Fruit fly (Drosophila melanogaster): ENCODE results near the gene X11Lbeta.

The X11Lbeta gene

DNA sequence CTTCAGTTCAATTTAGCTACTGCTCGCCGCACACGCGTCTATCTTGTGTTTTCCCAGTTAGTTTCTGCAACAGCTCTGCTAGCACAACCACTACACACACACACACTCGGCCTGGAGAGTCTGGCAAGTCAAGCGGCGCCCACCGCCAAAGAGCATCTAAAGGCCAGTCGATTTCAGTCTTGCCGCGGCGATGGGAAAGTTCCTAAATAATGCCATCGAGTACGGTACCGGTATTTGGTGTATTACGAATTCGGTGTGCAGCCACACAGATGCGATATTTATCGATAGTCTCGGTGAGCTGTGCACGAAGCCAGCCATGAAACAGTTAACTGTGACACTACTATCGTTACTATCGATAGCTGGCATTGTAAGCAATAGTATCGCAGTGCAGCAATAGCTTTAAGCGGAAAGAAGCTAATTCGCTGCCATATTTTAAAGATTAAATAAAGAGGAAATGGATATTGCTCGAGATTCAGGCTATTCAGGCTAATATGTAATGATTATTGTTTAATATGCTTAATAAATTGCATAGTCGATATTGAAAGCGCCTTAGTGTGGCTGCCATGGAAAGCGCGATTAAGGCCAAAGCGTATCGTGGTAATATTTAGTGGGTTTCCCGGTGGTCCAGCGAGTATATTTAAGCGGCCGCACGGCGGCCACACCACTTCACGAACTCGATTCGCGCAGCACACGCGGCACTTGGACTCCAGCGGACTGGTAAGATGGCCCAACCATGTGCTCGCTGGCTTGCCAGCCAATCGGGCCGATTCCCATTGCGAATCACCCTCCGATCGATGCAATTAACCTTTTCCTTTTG is 117.4 kb downstream of the X11Lbeta start, which contains the start of gene stx (continued):
- no peak for TF ChIP-seq CG6813 (GFP tag; optimal IDR thresholded peaks at IDR 0.05)
- TF ChIP-seq kay (GFP tag; optimal IDR thresholded peaks at IDR 0.05): no peak
- TF ChIP-seq Xbp1 (GFP tag; optimal IDR thresholded peaks at IDR 0.05): no peak
- TF ChIP-seq fd102C (GFP tag; optimal IDR thresholded peaks at IDR 0.05): peak; percentile 9
- no peak for TF ChIP-seq CG18262 (tag; optimal IDR thresholded peaks at IDR 0.05)
- TF ChIP-seq Hey (tag; optimal IDR thresholded peaks at IDR 0.05): no peak
- TF ChIP-seq Dbx (GFP tag; IDR thresholded peaks at IDR 0.05): peak; percentile 63; the same call in 2 of the 3 replicates
- TF ChIP-seq en (GFP tag; optimal IDR thresholded peaks at IDR 0.05): no peak
- no peak for TF ChIP-seq Eip74EF (GFP tag; optimal IDR thresholded peaks at IDR 0.05)
- no peak for TF ChIP-seq usp (GFP tag; optimal IDR thresholded peaks at IDR 0.05)
- 0 out of 2 replicates have a peak, but pooled peaks have one; percentile 35 for TF ChIP-seq CG32767 (GFP tag; IDR thresholded peaks at IDR 0.05)
- TF ChIP-seq CG2202 (tag; optimal IDR thresholded peaks at IDR 0.05): no peak
- TF ChIP-seq Chrac-16 (GFP tag; optimal IDR thresholded peaks at IDR 0.05): no peak
- TF ChIP-seq pum (GFP tag; optimal IDR thresholded peaks at IDR 0.05): no peak
- peak; percentile 91 for TF ChIP-seq HLHmδ (GFP tag; optimal IDR thresholded peaks at IDR 0.05)
- TF ChIP-seq CG31365 (tag; optimal IDR thresholded peaks at IDR 0.05): peak; percentile 10
- no peak for TF ChIP-seq mam (GFP tag; optimal IDR thresholded peaks at IDR 0.05)
- TF ChIP-seq CG3163 (GFP tag; optimal IDR thresholded peaks at IDR 0.05): no peak
- no peak for TF ChIP-seq CG17568 (GFP tag; optimal IDR thresholded peaks at IDR 0.05)
- TF ChIP-seq psq (GFP tag; optimal IDR thresholded peaks at IDR 0.05): no peak
- TF ChIP-seq Lhr (GFP tag; optimal IDR thresholded peaks at IDR 0.05): peak; percentile 75
- peak; percentile 61 for TF ChIP-seq CG5953 (GFP tag; IDR thresholded peaks at IDR 0.05)
- peak; percentile 16 for TF ChIP-seq CG15269 (tag; optimal IDR thresholded peaks at IDR 0.05)
- peak; percentile 27 for TF ChIP-seq mirr (GFP tag; optimal IDR thresholded peaks at IDR 0.05)
- TF ChIP-seq ase (GFP tag; IDR thresholded peaks at IDR 0.05): no peak
- TF ChIP-seq ci (GFP tag; IDR thresholded peaks at IDR 0.05): peak; percentile 79
- peak in 1 of 2 experiments; percentile 50 for TF ChIP-seq Hr78 (GFP tag; optimal IDR thresholded peaks at IDR 0.05)
- no peak for TF ChIP-seq Elba2 (GFP tag; optimal IDR thresholded peaks at IDR 0.05)
- peak in 1 of 2 experiments; percentile 15 for TF ChIP-seq bsh (GFP tag; optimal IDR thresholded peaks at IDR 0.05)
- peak; percentile 17; the same call in 1 of the 2 replicates for TF ChIP-seq Rx (GFP tag; IDR thresholded peaks at IDR 0.05)
- no peak for TF ChIP-seq Hmx (GFP tag; optimal IDR thresholded peaks at IDR 0.05)
- TF ChIP-seq sim (GFP tag; IDR thresholded peaks at IDR 0.05): peak; percentile 57; the same call in 1 of the 2 replicates
- TF ChIP-seq peb (GFP tag; IDR thresholded peaks at IDR 0.05): no peak
- no peak for TF ChIP-seq CG10979 (tag; optimal IDR thresholded peaks at IDR 0.05)
- TF ChIP-seq chinmo (GFP tag; IDR thresholded peaks at IDR 0.05; ENCODE audit: partially characterized antibody): peak; percentile 56; the same call in 3 of the 4 replicates
- peak; percentile 100 for TF ChIP-seq BEAF-32 (GFP tag; optimal IDR thresholded peaks at IDR 0.05)
- peak; percentile 49 for TF ChIP-seq CG12769 (tag; optimal IDR thresholded peaks at IDR 0.05)
- 0 out of 2 replicates have a peak, but pooled peaks have one; percentile 32 for TF ChIP-seq CG17612 (GFP tag; IDR thresholded peaks at IDR 0.05)
- TF ChIP-seq CG17385 (GFP tag; optimal IDR thresholded peaks at IDR 0.05): peak; percentile 47
- 0 out of 2 replicates have a peak, but pooled peaks have one; percentile 26 for TF ChIP-seq H2.0 (GFP tag; IDR thresholded peaks at IDR 0.05)
- TF ChIP-seq fu2 (GFP tag; optimal IDR thresholded peaks at IDR 0.05): no peak
- peak; percentile 98 for TF ChIP-seq sna (GFP tag; IDR thresholded peaks at IDR 0.05; ENCODE audit: partially characterized antibody)
- TF ChIP-seq CG6765 (GFP tag; optimal IDR thresholded peaks at IDR 0.05): no peak
- TF ChIP-seq CG11695 (GFP tag; IDR thresholded peaks at IDR 0.05): 0 out of 3 replicates have a peak, but pooled peaks have one; percentile 28
- TF ChIP-seq stc (GFP tag; IDR thresholded peaks at IDR 0.05): no peak; the same call in 1 of the 2 replicates
- no peak for TF ChIP-seq CG12236 (GFP tag; optimal IDR thresholded peaks at IDR 0.05)
- TF ChIP-seq exex (tag; optimal IDR thresholded peaks at IDR 0.05): peak; percentile 9
- TF ChIP-seq CG18011 (GFP tag; optimal IDR thresholded peaks at IDR 0.05): no peak
